Worm (Caenorhabditis elegans): ENCODE results near the gene F38H4.4.

- no peak for TF ChIP-seq elt-3 (tag; optimal IDR thresholded peaks at IDR 0.05)
- no peak for TF ChIP-seq pqm-1 (tag; optimal IDR thresholded peaks at IDR 0.05)
- no peak for TF ChIP-seq ZK546.5 (tag; optimal IDR thresholded peaks at IDR 0.05)
- TF ChIP-seq lin-15B (tag; optimal IDR thresholded peaks at IDR 0.05) = no peak
These were observed at the start of gene F38H4.4, which contains the start of gene F38H4.6 for ce11 chrIV:11847771-11848312.
